Worm (Caenorhabditis elegans): ENCODE data around the gene ipla-7.

- no peak for TF ChIP-seq elt-3 (tag; optimal IDR thresholded peaks at IDR 0.05)
- TF ChIP-seq unc-62 (GFP tag; optimal IDR thresholded peaks at IDR 0.05) = no peak
- TF ChIP-seq blmp-1 (tag; optimal IDR thresholded peaks at IDR 0.05; ENCODE audit: insufficient read depth) = peak; percentile 93
- no peak for TF ChIP-seq ztf-4 (tag; optimal IDR thresholded peaks at IDR 0.05)
- TF ChIP-seq C34F6.9 (tag; optimal IDR thresholded peaks at IDR 0.05) = peak; percentile 8
- TF ChIP-seq ztf-11 (tag; optimal IDR thresholded peaks at IDR 0.05) = no peak
Measured at ce11 chrIV:10007758-10008157, 54.9 kb downstream of the ipla-7 start.
